Fruit fly (Drosophila melanogaster): Measurements from ENCODE around the gene CG14818.

The CG14818 gene

dm6 chrX:1856605-1857004 lies 23.0 kb downstream of the CG14818 start:
- TF ChIP-seq CG8301 (tag; optimal IDR thresholded peaks at IDR 0.05), result peak; percentile 27
- TF ChIP-seq CG9948 (tag; optimal IDR thresholded peaks at IDR 0.05), result no peak
- no peak for TF ChIP-seq Pif1B (GFP tag; optimal IDR thresholded peaks at IDR 0.05)
- peak; percentile 14 for TF ChIP-seq EcR (GFP tag; optimal IDR thresholded peaks at IDR 0.05)
- no peak for TF ChIP-seq CG15710 (tag; optimal IDR thresholded peaks at IDR 0.05)

- TF ChIP-seq CG15710 (tag; optimal IDR thresholded peaks at IDR 0.05) (no peak), Snoo (tag; optimal IDR thresholded peaks at IDR 0.05) (no peak), CG34367 (tag; optimal IDR thresholded peaks at IDR 0.05) (no peak), CG14655 (GFP tag; optimal IDR thresholded peaks at IDR 0.05) (no peak), CG17806 (tag; optimal IDR thresholded peaks at IDR 0.05) (no peak), CG8159 (tag; optimal IDR thresholded peaks at IDR 0.05) (no peak), Pif1B (GFP tag; optimal IDR thresholded peaks at IDR 0.05) (no peak), fd96Ca (GFP tag; IDR thresholded peaks at IDR 0.05) (no peak), CG12605 (GFP tag; IDR thresholded peaks at IDR 0.05) (no peak), Ets98B (GFP tag; IDR thresholded peaks at IDR 0.05) (no peak), CG9948 (tag; optimal IDR thresholded peaks at IDR 0.05) (no peak), CG13204 (GFP tag; optimal IDR thresholded peaks at IDR 0.05) (no peak), CG8301 (tag; optimal IDR thresholded peaks at IDR 0.05) (no peak), Pif1A (GFP tag; optimal IDR thresholded peaks at IDR 0.05) (no peak)
These were observed 24.7 kb downstream of the CG14818 start for dm6 chrX:1854873-1855272.

dm6 chrX:1854070-1854469 lies 25.5 kb downstream of the CG14818 start:
- TF ChIP-seq CG14655 (GFP tag; optimal IDR thresholded peaks at IDR 0.05) (no peak), CG32121 (GFP tag; IDR thresholded peaks at IDR 0.05) (no peak), CG8301 (tag; optimal IDR thresholded peaks at IDR 0.05) (no peak), Pif1A (GFP tag; optimal IDR thresholded peaks at IDR 0.05) (no peak), CG4496 (GFP tag; IDR thresholded peaks at IDR 0.05) (no peak), CG10348 (GFP tag; IDR thresholded peaks at IDR 0.05) (no peak), CG17806 (tag; optimal IDR thresholded peaks at IDR 0.05) (no peak), CG34367 (tag; optimal IDR thresholded peaks at IDR 0.05) (no peak), CG13204 (GFP tag; optimal IDR thresholded peaks at IDR 0.05) (no peak), CG12605 (GFP tag; IDR thresholded peaks at IDR 0.05) (no peak), Pif1B (GFP tag; optimal IDR thresholded peaks at IDR 0.05) (no peak), CG8159 (tag; optimal IDR thresholded peaks at IDR 0.05) (no peak), CG9948 (tag; optimal IDR thresholded peaks at IDR 0.05) (no peak)

- TF ChIP-seq CG14655 (GFP tag; optimal IDR thresholded peaks at IDR 0.05) (peak; percentile 19), CG8301 (tag; optimal IDR thresholded peaks at IDR 0.05) (peak; percentile 1), CG12605 (GFP tag; IDR thresholded peaks at IDR 0.05) (no peak), CG32121 (GFP tag; IDR thresholded peaks at IDR 0.05) (0 out of 2 replicates have a peak, but pooled peaks have one; percentile 16), Pif1A (GFP tag; optimal IDR thresholded peaks at IDR 0.05) (peak; percentile 22)
These were observed 29.7 kb downstream of the CG14818 start for dm6 chrX:1849914-1850313.

dm6 chrX:1848624-1849198 lies 30.9 kb downstream of the CG14818 start:
- TF ChIP-seq CG17806 (tag; optimal IDR thresholded peaks at IDR 0.05) (no peak), rn (GFP tag; IDR thresholded peaks at IDR 0.05) (no peak), CG32121 (GFP tag; IDR thresholded peaks at IDR 0.05) (no peak), CG8301 (tag; optimal IDR thresholded peaks at IDR 0.05) (no peak), Ets98B (GFP tag; IDR thresholded peaks at IDR 0.05) (no peak), Pif1A (GFP tag; optimal IDR thresholded peaks at IDR 0.05) (no peak), CG14655 (GFP tag; optimal IDR thresholded peaks at IDR 0.05) (no peak), CG15710 (tag; optimal IDR thresholded peaks at IDR 0.05) (no peak), CG9948 (tag; optimal IDR thresholded peaks at IDR 0.05) (no peak), CG34367 (tag; optimal IDR thresholded peaks at IDR 0.05) (no peak), gl (tag; optimal IDR thresholded peaks at IDR 0.05) (no peak), CG8159 (tag; optimal IDR thresholded peaks at IDR 0.05) (no peak), D1 (tag; optimal IDR thresholded peaks at IDR 0.05) (no peak), Pif1B (GFP tag; optimal IDR thresholded peaks at IDR 0.05) (no peak)

dm6 chrX:1847735-1848134 lies 31.8 kb downstream of the CG14818 start:
- TF ChIP-seq gl (tag; optimal IDR thresholded peaks at IDR 0.05), result no peak
- no peak for TF ChIP-seq CG34367 (tag; optimal IDR thresholded peaks at IDR 0.05)

dm6 chrX:1846386-1846785 lies 33.2 kb downstream of the CG14818 start:
- TF ChIP-seq CG32121 (GFP tag; IDR thresholded peaks at IDR 0.05), result no peak
- no peak for TF ChIP-seq fd96Ca (GFP tag; IDR thresholded peaks at IDR 0.05)
- TF ChIP-seq EcR (GFP tag; optimal IDR thresholded peaks at IDR 0.05), result peak; percentile 80
